Worm (Caenorhabditis elegans) whole organism, L2 larva: ENCODE results near the gene fbxb-48.

Experiments used
- C34F6.9 ChIP-seq: fragments of 150-350 bp; optimal IDR thresholded peaks from 2 replicates; lab custom pipeline; 2014; ENCODE audit warnings: missing biosample characterization, missing genetic modification characterization
- F13H6.1 ChIP-seq: sonication (generic microtip); optimal IDR thresholded peaks from 2 replicates; lab custom pipeline; 2016; ENCODE audit warnings: missing genetic modification characterization, missing compliant biosample characterization
- R02D3.7 ChIP-seq: fragments of 150-350 bp; optimal IDR thresholded peaks from 2 replicates; lab custom pipeline; 2014; ENCODE audit warnings: missing biosample characterization, missing genetic modification characterization
- ZK546.5 ChIP-seq: sonication (generic microtip); optimal IDR thresholded peaks from 2 replicates; lab custom pipeline; 2017; ENCODE audit warnings: missing biosample characterization, missing genetic modification characterization
- alr-1 ChIP-seq: fragments of 150-350 bp; optimal IDR thresholded peaks from 2 replicates; lab custom pipeline; 2014; ENCODE audit warnings: missing biosample characterization, missing genetic modification characterization
- ama-1 ChIP-seq: fragments of 150-350 bp; optimal IDR thresholded peaks from 2 replicates; lab custom pipeline; 2018; ENCODE audit warnings: inconsistent platforms
- blmp-1 ChIP-seq: sonication (generic microtip); optimal IDR thresholded peaks from 2 replicates; lab custom pipeline; 2017; ENCODE audit warnings: missing genetic modification characterization, mild to moderate bottlenecking, missing compliant biosample characterization, antibody characterized with exemption, moderate library complexity; ENCODE audit not compliant: insufficient read depth
- ceh-82 ChIP-seq: fragments of 150-350 bp; optimal IDR thresholded peaks from 2 replicates; lab custom pipeline; 2014; ENCODE audit warnings: missing biosample characterization, missing genetic modification characterization
- crh-2 ChIP-seq: sonication (generic microtip); optimal IDR thresholded peaks from 2 replicates; lab custom pipeline; 2017; ENCODE audit warnings: missing biosample characterization, missing genetic modification characterization
- fos-1 ChIP-seq: fragments of 150-350 bp; optimal IDR thresholded peaks from 2 replicates; lab custom pipeline; 2014; ENCODE audit warnings: missing biosample characterization, missing genetic modification characterization
- gmeb-1 ChIP-seq: fragments of 150-350 bp; optimal IDR thresholded peaks from 2 replicates; lab custom pipeline; 2014; ENCODE audit warnings: missing biosample characterization, missing genetic modification characterization
- lin-11 ChIP-seq: fragments of 150-350 bp; sonication (generic microtip); optimal IDR thresholded peaks from 2 replicates; lab custom pipeline; 2014; ENCODE audit warnings: missing biosample characterization, missing genetic modification characterization, inconsistent platforms, mixed read lengths
- lin-39 ChIP-seq: fragments of 150-350 bp; optimal IDR thresholded peaks from 2 replicates; lab custom pipeline; 2014; ENCODE audit warnings: missing biosample characterization, missing genetic modification reagents, missing genetic modification characterization
- mbf-1 ChIP-seq: sonication (generic microtip); optimal IDR thresholded peaks from 2 replicates; lab custom pipeline; 2017; ENCODE audit warnings: missing biosample characterization, missing genetic modification characterization
- mdl-1 ChIP-seq, 2 experiments: fragments of 150-350 bp in 1 of 2; sonication (generic microtip) in 1 of 2; optimal IDR thresholded peaks; 2 replicates each; lab custom pipeline; 2017; ENCODE audit warnings: missing biosample characterization in 2 of 2, missing genetic modification characterization in 2 of 2
- nhr-23 ChIP-seq: fragments of 150-350 bp; optimal IDR thresholded peaks from 2 replicates; lab custom pipeline; 2014; ENCODE audit warnings: missing biosample characterization, missing genetic modification reagents, missing genetic modification characterization
- nhr-237 ChIP-seq: fragments of 150-350 bp; optimal IDR thresholded peaks from 2 replicates; lab custom pipeline; 2014; ENCODE audit warnings: missing biosample characterization, missing genetic modification characterization
- nhr-6 ChIP-seq: fragments of 150-350 bp; optimal IDR thresholded peaks from 2 replicates; lab custom pipeline; 2014; ENCODE audit warnings: missing biosample characterization, missing genetic modification characterization
- nhr-77 ChIP-seq: fragments of 150-350 bp; optimal IDR thresholded peaks from 2 replicates; lab custom pipeline; 2014; ENCODE audit warnings: missing biosample characterization, missing genetic modification characterization
- sem-4 ChIP-seq: fragments of 150-350 bp; optimal IDR thresholded peaks from 2 replicates; lab custom pipeline; 2014; ENCODE audit warnings: missing biosample characterization, missing genetic modification reagents, missing genetic modification characterization
- skn-1 ChIP-seq: sonication (generic microtip); optimal IDR thresholded peaks from 2 replicates; lab custom pipeline; 2017; ENCODE audit warnings: missing biosample characterization, missing genetic modification characterization
- sma-3 ChIP-seq: sonication (generic microtip); optimal IDR thresholded peaks from 2 replicates; lab custom pipeline; 2016; ENCODE audit warnings: missing genetic modification reagents, missing genetic modification characterization, missing compliant biosample characterization
- snpc-4 ChIP-seq: fragments of 150-350 bp; optimal IDR thresholded peaks from 2 replicates; lab custom pipeline; 2014; ENCODE audit warnings: missing biosample characterization, missing genetic modification characterization
- unc-39 ChIP-seq: fragments of 150-350 bp; optimal IDR thresholded peaks from 2 replicates; lab custom pipeline; 2014; ENCODE audit warnings: missing biosample characterization, missing genetic modification characterization
- unc-55 ChIP-seq: fragments of 150-350 bp; sonication (generic microtip); optimal IDR thresholded peaks from 3 replicates; lab custom pipeline; 2014; ENCODE audit warnings: missing biosample characterization, missing genetic modification reagents, missing genetic modification characterization
- unc-62 ChIP-seq: fragments of 150-350 bp; optimal IDR thresholded peaks from 2 replicates; lab custom pipeline; 2014; ENCODE audit warnings: missing biosample characterization, missing genetic modification reagents, missing genetic modification characterization
- zag-1 ChIP-seq: fragments of 150-350 bp; optimal IDR thresholded peaks from 2 replicates; lab custom pipeline; 2014; ENCODE audit warnings: missing biosample characterization, missing genetic modification characterization
- ztf-1 ChIP-seq: fragments of 200-800 bp; sonication (Bioruptor generic); conservative IDR thresholded peaks from 2 replicates; pipeline ENCODE4 v1.3.6; 2022; ENCODE audit warnings: missing genetic modification characterization, missing compliant biosample characterization
- ztf-11 ChIP-seq: sonication (generic microtip); optimal IDR thresholded peaks from 2 replicates; lab custom pipeline; 2017; ENCODE audit warnings: missing biosample characterization, missing genetic modification characterization
- ztf-4 ChIP-seq: fragments of 150-350 bp; optimal IDR thresholded peaks from 2 replicates; lab custom pipeline; 2014; ENCODE audit warnings: missing biosample characterization, missing genetic modification characterization

The fbxb-48 gene

ce11 chrII:1750413-1750812 is 31.4 kb upstream of the fbxb-48 start, which contains the start of the genes F36H5.13 and F36H5.8:
TSS of gene F36H5.13 (minus strand) at chrII:1750513.
TSS of gene F36H5.8 (minus strand) at chrII:1750686.
- no peak for TF ChIP-seq unc-62
- no peak for TF ChIP-seq nhr-77 (tag; lab: Kevin White, UChicago)
- no peak for TF ChIP-seq unc-55 (GFP tag; lab: Kevin White, UChicago)
- TF ChIP-seq nhr-6, result no peak
- no peak for TF ChIP-seq ztf-1 (GFP tag; lab: Robert Waterston, UW)
- no peak for TF ChIP-seq alr-1 (tag; lab: Kevin White, UChicago)
- TF ChIP-seq nhr-23 (tag; lab: Kevin White, UChicago), result no peak
- no peak for TF ChIP-seq C34F6.9 (tag; lab: Kevin White, UChicago)
- no peak for TF ChIP-seq R02D3.7 (tag; lab: Kevin White, UChicago)
- TF ChIP-seq ztf-4, result no peak
- no peak for TF ChIP-seq unc-39 (tag; lab: Kevin White, UChicago)
- no peak for TF ChIP-seq mdl-1 (tag; optimal IDR thresholded peaks at IDR 0.05; lab: Kevin White, UChicago)
- no peak for TF ChIP-seq blmp-1 (tag; lab: Kevin White, UChicago)
- no peak for TF ChIP-seq nhr-237
- no peak for TF ChIP-seq sem-4 (tag; lab: Kevin White, UChicago)
- no peak for TF ChIP-seq gmeb-1 (tag; lab: Kevin White, UChicago)
- TF ChIP-seq F13H6.1 (tag; lab: Kevin White, UChicago), result no peak
- TF ChIP-seq ztf-11 (tag; lab: Kevin White, UChicago), result no peak
- TF ChIP-seq zag-1 (tag; lab: Kevin White, UChicago), result no peak

ce11 chrII:1744183-1744582 is 25.1 kb upstream of the fbxb-48 start, which contains the start of gene clec-19:
TSS of gene clec-19 (plus strand) at chrII:1744483.
- TF ChIP-seq unc-55 (GFP tag; lab: Kevin White, UChicago), result no peak
- no peak for TF ChIP-seq snpc-4
- TF ChIP-seq sma-3, result no peak

DNA sequence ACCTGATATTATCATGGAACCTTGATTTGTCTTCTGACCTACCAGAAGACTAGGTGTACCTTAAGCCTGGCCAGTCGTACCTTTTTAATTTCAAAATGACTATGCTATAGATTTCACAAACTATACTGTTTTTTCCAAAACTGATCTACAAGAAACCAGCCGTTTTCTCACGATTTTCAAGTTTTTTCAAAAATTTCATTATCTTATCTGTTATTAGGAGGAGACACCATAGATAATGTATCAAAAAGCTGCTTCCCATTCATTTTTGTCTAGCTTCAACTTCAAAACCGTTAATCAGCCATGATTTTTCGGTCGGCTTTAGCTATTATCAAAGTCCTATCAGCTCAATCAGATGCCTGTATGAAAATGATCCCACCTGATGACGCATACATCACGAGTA is 23.5 kb upstream of the fbxb-48 start, which contains the start of gene F36H5.12:
Gene F36H5.12, plus strand, starts transcription at position 301 of the 400 bp plus-strand sequence.
- no peak for TF ChIP-seq ZK546.5
- no peak for TF ChIP-seq mbf-1 (tag; lab: Kevin White, UChicago)
- TF ChIP-seq ztf-1 (GFP tag; lab: Robert Waterston, UW), result no peak
- no peak for TF ChIP-seq nhr-237
- TF ChIP-seq, all 48 proteins: peak for 0

- TF ChIP-seq alr-1 (tag; lab: Kevin White, UChicago), result no peak
- TF ChIP-seq nhr-77 (tag; lab: Kevin White, UChicago), result no peak
- TF ChIP-seq mbf-1 (tag; lab: Kevin White, UChicago), result no peak
- TF ChIP-seq crh-2, result no peak
- no peak for TF ChIP-seq ztf-4
- TF ChIP-seq fos-1 (tag; lab: Kevin White, UChicago), result no peak
- TF ChIP-seq nhr-6, result no peak
- no peak for TF ChIP-seq ztf-1 (GFP tag; lab: Robert Waterston, UW)
- TF ChIP-seq ZK546.5, result no peak
- TF ChIP-seq C34F6.9 (tag; lab: Kevin White, UChicago), result no peak
- TF ChIP-seq skn-1 (tag; lab: Kevin White, UChicago), result no peak
- no peak for TF ChIP-seq ama-1 (lab: Kevin White, UChicago)
- no peak for TF ChIP-seq ztf-11 (tag; lab: Kevin White, UChicago)
- no peak for TF ChIP-seq snpc-4
- TF ChIP-seq F13H6.1 (tag; lab: Kevin White, UChicago), result no peak
- no peak for TF ChIP-seq ceh-82
These were observed 22.2 kb upstream of the fbxb-48 start, which contains the start of gene K07G6.1 for ce11 chrII:1741248-1741647. TSS of gene K07G6.1 (plus strand) at chrII:1741548.

ce11 chrII:1738844-1739243 is 19.8 kb upstream of the fbxb-48 start, which contains the start of the genes irld-9 and irld-33:
TSS of gene irld-9 (minus strand) at chrII:1738944.
TSS of gene irld-33 (plus strand) at chrII:1739052.
- no peak for TF ChIP-seq F13H6.1 (tag; lab: Kevin White, UChicago)
- no peak for TF ChIP-seq nhr-6
- no peak for TF ChIP-seq unc-55 (GFP tag; lab: Kevin White, UChicago)
- no peak for TF ChIP-seq lin-11
- no peak for TF ChIP-seq nhr-237

ce11 chrII:1736353-1736752 is 17.3 kb upstream of the fbxb-48 start, which contains the start of gene ceh-83:
TSS of gene ceh-83 (minus strand) at chrII:1736533.
- peak; percentile 49 for TF ChIP-seq fos-1 (tag; lab: Kevin White, UChicago)
- no peak for TF ChIP-seq unc-62
- TF ChIP-seq skn-1 (tag; lab: Kevin White, UChicago), result no peak

- TF ChIP-seq nhr-6 (no peak), lin-39 (tag; lab: Kevin White, UChicago) (no peak)
These were observed 16.1 kb upstream of the fbxb-48 start for ce11 chrII:1735145-1735544.
